Worm (Caenorhabditis elegans) whole organism, late embryonic: ENCODE results near the gene C43H6.12.

Experiments used
- nhr-11 ChIP-seq: fragments of 150-350 bp; optimal IDR thresholded peaks from 2 replicates; lab custom pipeline; 2014; ENCODE audit warnings: missing biosample characterization, missing genetic modification characterization
- unc-3 ChIP-seq, 2 experiments: fragments of 200-800 bp in 1 of 2; sonication (Bioruptor generic) in 1 of 2; sonication (generic microtip) in 1 of 2; conservative IDR thresholded peaks in 1 of 2; optimal IDR thresholded peaks in 1 of 2; 2 replicates each; pipeline versions ENCODE4 v1.3.6 to Lab custom; 2016 to 2022; ENCODE audit warnings: missing compliant biosample characterization in 2 of 2, missing genetic modification characterization in 2 of 2, missing genetic modification reagents in 1 of 2

DNA sequence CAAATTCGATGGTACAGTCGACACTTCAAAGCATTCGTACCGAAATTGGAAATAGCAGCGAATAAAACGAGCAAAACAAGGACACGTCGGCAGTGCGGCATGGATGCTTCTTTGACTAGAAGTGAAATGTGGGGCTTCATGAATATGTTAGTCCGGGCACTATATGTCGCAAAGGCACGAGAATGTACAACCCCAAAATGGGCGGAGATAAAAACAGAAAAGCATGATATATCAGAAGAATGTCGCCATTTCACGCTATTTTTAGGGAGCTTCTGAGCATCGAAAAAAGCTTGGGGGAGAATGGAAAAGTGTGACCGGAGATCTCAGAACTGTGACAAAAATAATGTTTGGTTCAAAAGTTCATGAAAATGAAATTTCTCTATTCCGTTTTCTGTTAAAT lies 33.9 kb downstream of the C43H6.12 start, which contains the start of gene T07D1.3:
- TF ChIP-seq unc-3 (GFP tag; conservative IDR thresholded peaks at IDR 0.05; lab: Robert Waterston, UW) (no peak), unc-3 (tag; optimal IDR thresholded peaks at IDR 0.05; lab: Kevin White, UChicago) (no peak), nhr-11 (tag; lab: Kevin White, UChicago) (no peak)
